Worm (Caenorhabditis elegans) whole organism, late embryonic: ENCODE measurements around the gene cdh-5.

Experiments used
- C38D4.7 ChIP-seq: fragments of 200-800 bp; sonication (Bioruptor generic); optimal IDR thresholded peaks from 2 replicates; lab custom pipeline; 2018; ENCODE audit warnings: mild to moderate bottlenecking, missing genetic modification characterization, moderate library complexity, missing compliant biosample characterization
- F13H6.1 ChIP-seq: sonication (generic microtip); optimal IDR thresholded peaks from 2 replicates; lab custom pipeline; 2016; ENCODE audit warnings: missing genetic modification characterization, missing compliant biosample characterization
- K02D7.2 ChIP-seq: sonication (generic microtip); optimal IDR thresholded peaks from 2 replicates; lab custom pipeline; 2017; ENCODE audit warnings: mild to moderate bottlenecking, missing genetic modification characterization, missing compliant biosample characterization
- K09A11.1 ChIP-seq: sonication (generic microtip); optimal IDR thresholded peaks from 2 replicates; lab custom pipeline; 2017; ENCODE audit warnings: antibody characterized with exemption, mild to moderate bottlenecking, missing genetic modification characterization, missing compliant biosample characterization; ENCODE audit not compliant: insufficient read depth
- ahr-1 ChIP-seq: sonication (generic microtip); optimal IDR thresholded peaks from 2 replicates; lab custom pipeline; 2016; ENCODE audit warnings: missing genetic modification characterization, missing compliant biosample characterization
- ama-1 ChIP-seq: fragments of 150-350 bp; optimal IDR thresholded peaks from 2 replicates; lab custom pipeline; 2014
- ceh-14 ChIP-seq: sonication (generic microtip); optimal IDR thresholded peaks from 2 replicates; lab custom pipeline; 2016; ENCODE audit warnings: missing genotype, missing genetic modification characterization, missing compliant biosample characterization
- ceh-18 ChIP-seq: sonication (generic microtip); optimal IDR thresholded peaks from 2 replicates; lab custom pipeline; 2016; ENCODE audit warnings: missing genetic modification characterization, missing compliant biosample characterization
- ceh-19 ChIP-seq: fragments of 200-800 bp; sonication (Bioruptor generic); optimal IDR thresholded peaks from 2 replicates; lab custom pipeline; 2018; ENCODE audit warnings: mild to moderate bottlenecking, missing genetic modification characterization, missing compliant biosample characterization
- ceh-22 ChIP-seq: sonication (generic microtip); optimal IDR thresholded peaks from 2 replicates; lab custom pipeline; 2017; ENCODE audit warnings: missing biosample characterization, missing genetic modification characterization
- ceh-30 ChIP-seq: fragments of 150-350 bp; optimal IDR thresholded peaks from 2 replicates; lab custom pipeline; 2014; ENCODE audit warnings: missing biosample characterization, missing genetic modification characterization
- ceh-31 ChIP-seq: sonication (generic microtip); optimal IDR thresholded peaks from 2 replicates; lab custom pipeline; 2016; ENCODE audit warnings: missing genetic modification characterization, missing compliant biosample characterization
- ceh-6 ChIP-seq: fragments of 200-800 bp; sonication (Bioruptor generic); optimal IDR thresholded peaks from 2 replicates; lab custom pipeline; 2018; ENCODE audit warnings: mild to moderate bottlenecking, missing genetic modification characterization, missing compliant biosample characterization
- dmd-4 ChIP-seq: sonication (generic microtip); optimal IDR thresholded peaks from 2 replicates; lab custom pipeline; 2016; ENCODE audit warnings: borderline replicate concordance, missing genetic modification characterization, missing compliant biosample characterization
- dve-1 ChIP-seq: sonication (generic microtip); optimal IDR thresholded peaks from 2 replicates; lab custom pipeline; 2017; ENCODE audit warnings: antibody characterized with exemption, mild to moderate bottlenecking, missing genetic modification characterization, missing compliant biosample characterization
- elt-2 ChIP-seq: sonication (generic microtip); optimal IDR thresholded peaks from 2 replicates; lab custom pipeline; 2016; ENCODE audit warnings: missing genetic modification reagents, missing genetic modification characterization, missing compliant biosample characterization
- elt-4 ChIP-seq: sonication (generic microtip); optimal IDR thresholded peaks from 2 replicates; lab custom pipeline; 2016; ENCODE audit warnings: missing genetic modification characterization, missing compliant biosample characterization
- ets-4 ChIP-seq: sonication (generic microtip); optimal IDR thresholded peaks from 2 replicates; lab custom pipeline; 2016; ENCODE audit warnings: missing genetic modification characterization, missing compliant biosample characterization
- eyg-1 ChIP-seq: sonication (generic microtip); optimal IDR thresholded peaks from 2 replicates; lab custom pipeline; 2016; ENCODE audit warnings: missing genotype, missing genetic modification characterization, missing compliant biosample characterization
- fkh-10 ChIP-seq: fragments of 150-350 bp; optimal IDR thresholded peaks from 2 replicates; lab custom pipeline; 2014; ENCODE audit warnings: missing biosample characterization, missing genetic modification reagents, missing genetic modification characterization
- fkh-6 ChIP-seq: sonication (generic microtip); optimal IDR thresholded peaks from 2 replicates; lab custom pipeline; 2016; ENCODE audit warnings: missing genetic modification characterization, missing compliant biosample characterization
- hlh-13 ChIP-seq: fragments of 200-800 bp; sonication (Bioruptor generic); optimal IDR thresholded peaks from 2 replicates; lab custom pipeline; 2018; ENCODE audit warnings: mild to moderate bottlenecking, missing genetic modification characterization, missing compliant biosample characterization
- hlh-15 ChIP-seq: sonication (generic microtip); optimal IDR thresholded peaks from 2 replicates; lab custom pipeline; 2016; ENCODE audit warnings: missing genetic modification characterization, missing compliant biosample characterization
- hlh-6 ChIP-seq: sonication (generic microtip); optimal IDR thresholded peaks from 2 replicates; lab custom pipeline; 2016; ENCODE audit warnings: missing genotype, missing genetic modification characterization, missing compliant biosample characterization
- lim-6 ChIP-seq: sonication (generic microtip); optimal IDR thresholded peaks from 2 replicates; lab custom pipeline; 2016; ENCODE audit warnings: missing genetic modification characterization, missing compliant biosample characterization
- lin-11 ChIP-seq: fragments of 200-800 bp; sonication (Bioruptor generic); optimal IDR thresholded peaks from 2 replicates; lab custom pipeline; 2018; ENCODE audit warnings: mild to moderate bottlenecking, missing genetic modification characterization, missing compliant biosample characterization
- mec-3 ChIP-seq: sonication (generic microtip); optimal IDR thresholded peaks from 2 replicates; lab custom pipeline; 2016; ENCODE audit warnings: borderline replicate concordance, missing genetic modification characterization, missing compliant biosample characterization
- nfya-1 ChIP-seq: sonication (generic microtip); optimal IDR thresholded peaks from 2 replicates; lab custom pipeline; 2017; ENCODE audit warnings: missing genetic modification characterization, mild to moderate bottlenecking, missing compliant biosample characterization, antibody characterized with exemption, moderate library complexity
- nhr-11 ChIP-seq: fragments of 150-350 bp; optimal IDR thresholded peaks from 2 replicates; lab custom pipeline; 2014; ENCODE audit warnings: missing biosample characterization, missing genetic modification characterization
- nhr-232 ChIP-seq: sonication (generic microtip); optimal IDR thresholded peaks from 2 replicates; lab custom pipeline; 2016; ENCODE audit warnings: missing genetic modification characterization, missing compliant biosample characterization
- pag-3 ChIP-seq: sonication (generic microtip); optimal IDR thresholded peaks from 2 replicates; lab custom pipeline; 2016; ENCODE audit warnings: missing compliant biosample characterization, missing genetic modification characterization, borderline replicate concordance
- pha-2 ChIP-seq: sonication (generic microtip); optimal IDR thresholded peaks from 2 replicates; lab custom pipeline; 2017; ENCODE audit warnings: mild to moderate bottlenecking, missing genetic modification characterization, missing compliant biosample characterization
- pha-4 ChIP-seq: fragments of 150-350 bp; optimal IDR thresholded peaks from 2 replicates; lab custom pipeline; 2018; ENCODE audit warnings: missing biosample characterization, missing genetic modification reagents, missing genetic modification characterization
- pqm-1 ChIP-seq: sonication (generic microtip); optimal IDR thresholded peaks from 2 replicates; lab custom pipeline; 2016; ENCODE audit warnings: missing genetic modification characterization, missing compliant biosample characterization
- ref-2 ChIP-seq: sonication (generic microtip); optimal IDR thresholded peaks from 2 replicates; lab custom pipeline; 2016; ENCODE audit warnings: missing genetic modification characterization, missing compliant biosample characterization
- rnt-1 ChIP-seq: sonication (generic microtip); optimal IDR thresholded peaks from 2 replicates; lab custom pipeline; 2016; ENCODE audit warnings: missing genetic modification characterization, missing compliant biosample characterization
- sdc-2 ChIP-seq: sonication (generic microtip); optimal IDR thresholded peaks from 2 replicates; lab custom pipeline; 2016; ENCODE audit warnings: missing genotype, missing genetic modification characterization, missing compliant biosample characterization
- sox-2 ChIP-seq: fragments of 200-800 bp; sonication (Bioruptor generic); IDR thresholded peaks from 2 replicates; pipeline ENCODE4 v1.3.6; 2022; ENCODE audit warnings: missing genetic modification reagents, missing genetic modification characterization, missing compliant biosample characterization
- sox-4 ChIP-seq: sonication (generic microtip); optimal IDR thresholded peaks from 2 replicates; lab custom pipeline; 2017; ENCODE audit warnings: mild to moderate bottlenecking, missing genetic modification characterization, inconsistent platforms, missing compliant biosample characterization
- tbx-2 ChIP-seq: sonication (generic microtip); optimal IDR thresholded peaks from 2 replicates; lab custom pipeline; 2016; ENCODE audit warnings: missing genetic modification characterization, missing compliant biosample characterization
- tbx-7 ChIP-seq: sonication (generic microtip); optimal IDR thresholded peaks from 2 replicates; lab custom pipeline; 2016; ENCODE audit warnings: missing genotype, missing genetic modification characterization, missing compliant biosample characterization
- ttx-3 ChIP-seq: sonication (generic microtip); optimal IDR thresholded peaks from 2 replicates; lab custom pipeline; 2016; ENCODE audit warnings: missing genetic modification reagents, missing genetic modification characterization, missing compliant biosample characterization
- unc-3 ChIP-seq, 2 experiments: fragments of 200-800 bp in 1 of 2; sonication (Bioruptor generic) in 1 of 2; sonication (generic microtip) in 1 of 2; conservative IDR thresholded peaks in 1 of 2; optimal IDR thresholded peaks in 1 of 2; 2 replicates each; pipeline versions ENCODE4 v1.3.6 to Lab custom; 2016 to 2022; ENCODE audit warnings: missing compliant biosample characterization in 2 of 2, missing genetic modification characterization in 2 of 2, missing genetic modification reagents in 1 of 2
- unc-42 ChIP-seq: sonication (generic microtip); optimal IDR thresholded peaks from 2 replicates; lab custom pipeline; 2016; ENCODE audit warnings: missing genotype, missing genetic modification characterization, missing compliant biosample characterization
- unc-86 ChIP-seq: sonication (generic microtip); optimal IDR thresholded peaks from 2 replicates; lab custom pipeline; 2016; ENCODE audit warnings: missing genetic modification characterization, missing compliant biosample characterization
- ztf-16 ChIP-seq: sonication (generic microtip); optimal IDR thresholded peaks from 2 replicates; lab custom pipeline; 2017; ENCODE audit warnings: missing genetic modification characterization, missing compliant biosample characterization

Gene cdh-5

DNA sequence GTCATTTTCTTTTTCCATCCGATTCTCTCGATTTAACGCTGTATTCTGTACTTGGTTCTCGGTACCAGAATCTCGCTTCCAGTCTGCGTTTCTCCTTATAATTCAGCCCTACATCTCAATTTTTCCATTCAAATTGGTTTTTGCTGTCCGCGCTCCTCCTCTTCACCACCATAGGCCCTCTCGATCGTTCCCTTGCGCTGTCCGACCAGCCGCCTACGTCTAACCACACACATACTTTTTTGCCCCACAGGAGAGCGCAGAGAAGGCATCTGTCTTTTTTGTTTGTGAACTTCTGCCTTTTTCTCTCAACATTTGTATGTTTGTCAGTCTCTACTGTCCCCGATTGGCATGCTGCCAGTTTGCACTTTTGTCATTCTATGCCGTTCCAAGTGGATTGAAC is 41.4 kb upstream of the cdh-5 start, which contains the start of gene F42A9.11 (continued):
- TF ChIP-seq fkh-10 (GFP tag; lab: Kevin White, UChicago), result no peak
- TF ChIP-seq ceh-31 (tag; lab: Kevin White, UChicago), result peak; percentile 37
- TF ChIP-seq elt-2 (tag; lab: Kevin White, UChicago), result no peak
- no peak for TF ChIP-seq ceh-19 (GFP tag; lab: Kevin White, UChicago)
- TF ChIP-seq nhr-11, result no peak
- TF ChIP-seq ceh-18, result peak; percentile 4
- no peak for TF ChIP-seq unc-3 (GFP tag; conservative IDR thresholded peaks at IDR 0.05; lab: Robert Waterston, UW)
- TF ChIP-seq unc-3 (tag; optimal IDR thresholded peaks at IDR 0.05; lab: Kevin White, UChicago), result no peak
- no peak for TF ChIP-seq rnt-1 (tag; lab: Kevin White, UChicago)
- TF ChIP-seq lin-11, result no peak
- no peak for TF ChIP-seq ceh-6
- TF ChIP-seq, all 69 proteins: peak for 7

DNA sequence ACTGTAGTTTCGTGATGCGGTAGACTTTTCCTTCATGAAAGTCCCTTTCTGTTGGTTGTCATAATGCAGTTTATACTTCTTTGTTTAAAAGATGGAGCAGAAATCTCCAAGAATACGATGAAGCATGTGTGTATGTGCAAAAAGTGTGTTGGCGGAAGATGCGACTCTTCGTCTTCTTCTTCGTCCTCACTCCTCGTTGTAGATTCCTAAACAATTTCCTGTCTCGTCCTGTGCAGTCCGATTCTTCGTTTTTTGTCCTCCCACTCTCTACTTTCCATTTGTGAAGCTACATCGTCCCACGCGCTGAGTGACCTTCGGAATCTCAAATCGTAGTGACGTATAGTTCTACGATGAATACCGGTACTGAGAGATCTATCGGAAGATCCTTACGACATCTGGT is 40.5 kb upstream of the cdh-5 start:
- TF ChIP-seq ahr-1 (tag; lab: Kevin White, UChicago) (no peak), dve-1 (tag; lab: Kevin White, UChicago) (no peak), pqm-1 (tag; lab: Kevin White, UChicago) (no peak), K02D7.2 (tag; lab: Kevin White, UChicago) (no peak), ref-2 (tag; lab: Kevin White, UChicago) (no peak), sdc-2 (no peak), tbx-7 (tag; lab: Kevin White, UChicago) (no peak), nhr-232 (tag; lab: Kevin White, UChicago) (no peak), lim-6 (no peak), ceh-19 (GFP tag; lab: Kevin White, UChicago) (no peak), hlh-15 (tag; lab: Kevin White, UChicago) (no peak), K09A11.1 (tag; lab: Kevin White, UChicago) (no peak)

- TF ChIP-seq lim-6 (peak; percentile 12), ceh-14 (tag; lab: Kevin White, UChicago) (no peak), rnt-1 (tag; lab: Kevin White, UChicago) (no peak), ceh-18 (peak; percentile 62), fkh-6 (tag; lab: Kevin White, UChicago) (no peak), ahr-1 (tag; lab: Kevin White, UChicago) (no peak), ref-2 (tag; lab: Kevin White, UChicago) (no peak), sox-2 (GFP tag; lab: Robert Waterston, UW) (no peak), ceh-31 (tag; lab: Kevin White, UChicago) (peak; percentile 68), pha-4 (tag; lab: Kevin White, UChicago) (no peak), ceh-19 (GFP tag; lab: Kevin White, UChicago) (peak; percentile 37), eyg-1 (tag; lab: Kevin White, UChicago) (no peak), C38D4.7 (GFP tag; lab: Kevin White, UChicago) (no peak), K09A11.1 (tag; lab: Kevin White, UChicago) (no peak), nhr-232 (tag; lab: Kevin White, UChicago) (no peak), ama-1 (lab: Kevin White, UChicago) (no peak), nhr-11 (no peak), hlh-13 (GFP tag; lab: Kevin White, UChicago) (no peak), elt-4 (tag; lab: Kevin White, UChicago) (no peak), mec-3 (tag; lab: Kevin White, UChicago) (no peak), sox-4 (no peak), pha-2 (tag; lab: Kevin White, UChicago) (no peak), hlh-6 (no peak), unc-86 (no peak), tbx-2 (tag; lab: Kevin White, UChicago) (peak; percentile 37), unc-42 (tag; lab: Kevin White, UChicago) (peak; percentile 22), pqm-1 (tag; lab: Kevin White, UChicago) (no peak), K02D7.2 (tag; lab: Kevin White, UChicago) (no peak), ztf-16 (tag; lab: Kevin White, UChicago) (no peak), pag-3 (tag; lab: Kevin White, UChicago) (no peak), ceh-30 (tag; lab: Kevin White, UChicago) (no peak), unc-3 (GFP tag; conservative IDR thresholded peaks at IDR 0.05; lab: Robert Waterston, UW) (no peak), unc-3 (tag; optimal IDR thresholded peaks at IDR 0.05; lab: Kevin White, UChicago) (no peak), dve-1 (tag; lab: Kevin White, UChicago) (no peak), dmd-4 (no peak), nfya-1 (tag; lab: Kevin White, UChicago) (peak; percentile 64), ets-4 (no peak), elt-2 (tag; lab: Kevin White, UChicago) (no peak), ttx-3 (tag; lab: Kevin White, UChicago) (no peak), F13H6.1 (tag; lab: Kevin White, UChicago) (no peak), ceh-22 (tag; lab: Kevin White, UChicago) (no peak)
Measured at ce11 chrIV:8629609-8630052, 39.1 kb upstream of the cdh-5 start.
